Worm (Caenorhabditis elegans) whole organism, midembryonic: ENCODE data around the gene bmy-1.

Source experiments
- T22C8.4 ChIP-seq: fragments of 200-800 bp; sonication (Bioruptor generic); IDR thresholded peaks from 2 replicates; pipeline ENCODE4 v1.3.6; 2022; ENCODE audit warnings: missing genetic modification characterization, missing compliant biosample characterization
- cog-1 ChIP-seq: sonication (generic microtip); optimal IDR thresholded peaks from 2 replicates; lab custom pipeline; 2016; ENCODE audit warnings: missing genetic modification characterization, missing compliant biosample characterization
- flt-1 ChIP-seq: fragments of 200-800 bp; sonication (Bioruptor generic); IDR thresholded peaks from 2 replicates; pipeline ENCODE4 v1.3.6; 2022; ENCODE audit warnings: missing genetic modification characterization, missing compliant biosample characterization
- klf-2 ChIP-seq: fragments of 200-800 bp; sonication (Bioruptor generic); conservative IDR thresholded peaks from 2 replicates; pipeline ENCODE4 v1.3.6; 2022; ENCODE audit warnings: missing genetic modification reagents, missing genetic modification characterization, missing compliant biosample characterization
- med-1 ChIP-seq: sonication (generic microtip); optimal IDR thresholded peaks from 2 replicates; lab custom pipeline; 2017; ENCODE audit warnings: missing genetic modification characterization, mild to moderate bottlenecking, missing compliant biosample characterization, antibody characterized with exemption, missing genetic modification reagents; ENCODE audit not compliant: insufficient read depth
- ref-1 ChIP-seq: fragments of 200-800 bp; sonication (Bioruptor generic); conservative IDR thresholded peaks from 2 replicates; pipeline ENCODE4 v1.3.6; 2022; ENCODE audit warnings: missing genetic modification reagents, missing genetic modification characterization, missing compliant biosample characterization
- tab-1 ChIP-seq: fragments of 200-800 bp; sonication (Bioruptor generic); IDR thresholded peaks from 2 replicates; pipeline ENCODE4 v1.3.6; 2022; ENCODE audit warnings: missing genetic modification characterization, missing compliant biosample characterization
- ztf-23 ChIP-seq: fragments of 200-800 bp; sonication (Bioruptor generic); IDR thresholded peaks from 2 replicates; pipeline ENCODE4 v1.3.6; 2022; ENCODE audit warnings: missing genetic modification reagents, missing genetic modification characterization, missing compliant biosample characterization
- ztf-29 ChIP-seq: fragments of 200-800 bp; sonication (Bioruptor generic); IDR thresholded peaks from 2 replicates; pipeline ENCODE4 v1.3.6; 2022; ENCODE audit warnings: missing genetic modification reagents, missing genetic modification characterization, missing compliant biosample characterization

bmy-1 gene

DNA sequence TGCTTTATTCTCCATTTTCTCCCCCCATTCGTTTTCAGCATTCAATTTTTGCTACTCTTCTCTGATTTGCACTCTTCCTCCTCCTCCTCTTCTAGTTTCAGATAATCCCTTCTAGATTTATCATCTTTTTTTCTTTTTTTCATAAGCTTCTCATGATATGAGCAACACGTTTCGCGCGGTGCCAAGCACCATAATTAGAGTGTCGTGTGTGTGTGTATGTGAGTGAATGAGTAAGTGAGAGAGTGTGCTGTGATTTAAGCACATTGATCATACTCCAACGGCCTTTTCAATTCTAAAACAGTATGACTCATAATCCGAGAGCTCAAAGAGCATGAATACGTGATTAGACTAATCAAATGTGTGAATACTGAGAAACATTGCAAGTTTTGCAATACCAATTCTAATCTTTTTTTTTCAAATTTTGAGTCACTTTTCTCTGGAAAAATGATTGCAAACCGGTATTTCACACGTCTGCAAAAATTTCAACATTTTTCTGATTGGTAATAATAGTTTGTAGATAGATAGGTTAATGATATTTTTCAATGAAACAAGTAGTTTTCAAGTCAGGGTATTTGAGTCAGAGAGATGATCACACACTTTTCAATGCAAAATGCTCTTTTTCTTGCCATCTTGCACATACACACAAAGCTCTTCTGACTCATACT is 23.0 kb upstream of the bmy-1 start:
- no peak for TF ChIP-seq ref-1
- no peak for TF ChIP-seq flt-1 (GFP tag; lab: Robert Waterston, UW)
- no peak for TF ChIP-seq T22C8.4
- TF ChIP-seq tab-1, result no peak
- no peak for TF ChIP-seq ztf-23
- TF ChIP-seq klf-2 (GFP tag; lab: Robert Waterston, UW), result no peak
- TF ChIP-seq med-1 (GFP tag; lab: Kevin White, UChicago), result no peak
- no peak for TF ChIP-seq ztf-29 (GFP tag; lab: Robert Waterston, UW)
- no peak for TF ChIP-seq cog-1 (tag; lab: Kevin White, UChicago)

ce11 chrII:5336035-5336376 is 22.5 kb upstream of the bmy-1 start:
- TF ChIP-seq flt-1 (GFP tag; lab: Robert Waterston, UW), result 0 out of 2 replicates have a peak, but pooled peaks have one; percentile 8
- no peak for TF ChIP-seq tab-1
- no peak for TF ChIP-seq klf-2 (GFP tag; lab: Robert Waterston, UW)
- no peak for TF ChIP-seq med-1 (GFP tag; lab: Kevin White, UChicago)
- TF ChIP-seq T22C8.4, result no peak
- peak; percentile 63; the same call in 1 of the 2 replicates for TF ChIP-seq ztf-23
- no peak for TF ChIP-seq cog-1 (tag; lab: Kevin White, UChicago)
- no peak for TF ChIP-seq ref-1
- TF ChIP-seq ztf-29 (GFP tag; lab: Robert Waterston, UW), result 0 out of 2 replicates have a peak, but pooled peaks have one; percentile 42

- TF ChIP-seq T22C8.4 (no peak), cog-1 (tag; lab: Kevin White, UChicago) (peak; percentile 18)
Measured at ce11 chrII:5336660-5337494, 21.6 kb upstream of the bmy-1 start.

DNA sequence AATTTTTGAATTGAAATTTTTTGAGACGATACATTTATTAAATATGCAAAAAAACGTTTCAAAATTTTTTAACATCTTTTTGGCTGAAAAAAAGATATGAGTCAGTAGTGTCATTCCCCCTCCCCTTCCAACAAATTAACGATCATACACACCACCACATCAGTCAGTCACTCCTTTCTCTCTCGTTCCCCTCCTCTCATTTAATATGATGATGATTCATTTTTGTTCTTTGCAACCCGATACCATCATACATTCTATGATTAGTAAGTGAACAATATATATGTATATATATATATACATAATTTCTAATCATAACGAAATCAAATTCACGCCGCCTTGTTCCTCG is 21.0 kb upstream of the bmy-1 start:
- TF ChIP-seq klf-2 (GFP tag; lab: Robert Waterston, UW), result no peak

DNA sequence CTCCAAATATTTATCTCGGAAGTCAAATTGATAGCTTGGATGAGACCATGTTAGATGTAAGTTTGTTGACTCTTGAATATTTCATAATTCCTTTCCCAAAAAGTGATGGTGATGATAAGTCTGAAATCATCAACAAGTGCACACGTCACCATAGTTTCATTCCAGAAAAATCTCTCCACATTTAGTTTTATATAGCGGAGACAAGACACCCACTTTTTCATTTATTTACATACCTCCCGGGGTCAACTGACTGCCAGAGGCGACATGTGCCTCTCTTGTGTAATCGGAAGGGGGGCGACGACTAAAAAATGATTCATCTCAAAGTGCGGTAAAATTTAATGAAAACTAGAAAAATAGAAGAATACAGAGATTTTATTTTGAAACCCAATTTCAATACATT is 20.2 kb upstream of the bmy-1 start:
- no peak for TF ChIP-seq ref-1
- TF ChIP-seq klf-2 (GFP tag; lab: Robert Waterston, UW), result no peak
- TF ChIP-seq flt-1 (GFP tag; lab: Robert Waterston, UW), result no peak
- no peak for TF ChIP-seq ztf-29 (GFP tag; lab: Robert Waterston, UW)
- TF ChIP-seq tab-1, result no peak
- no peak for TF ChIP-seq T22C8.4
- no peak for TF ChIP-seq cog-1 (tag; lab: Kevin White, UChicago)
- TF ChIP-seq med-1 (GFP tag; lab: Kevin White, UChicago), result no peak
- no peak for TF ChIP-seq ztf-23

DNA sequence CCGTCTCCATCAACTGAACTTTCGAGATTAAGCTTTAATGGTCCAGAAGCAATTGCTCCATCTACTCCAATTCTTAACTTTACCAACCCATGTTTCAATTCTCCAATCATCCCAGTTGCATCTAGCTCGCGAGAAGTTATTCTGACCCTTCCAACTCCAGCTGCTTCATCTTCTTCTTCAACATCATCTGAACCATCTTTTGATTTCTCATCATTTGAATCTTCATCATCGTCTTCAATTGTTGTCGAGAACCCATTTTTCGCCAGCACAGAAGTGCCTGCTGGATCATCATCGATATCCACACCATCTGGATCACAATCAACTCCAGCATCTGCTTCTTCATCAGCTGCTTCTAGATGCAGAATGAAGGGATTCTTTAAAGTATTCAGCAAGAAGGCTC is 18.9 kb upstream of the bmy-1 start:
- TF ChIP-seq cog-1 (tag; lab: Kevin White, UChicago) (no peak), tab-1 (no peak), ztf-29 (GFP tag; lab: Robert Waterston, UW) (no peak), ref-1 (no peak), med-1 (GFP tag; lab: Kevin White, UChicago) (no peak), klf-2 (GFP tag; lab: Robert Waterston, UW) (no peak), ztf-23 (no peak), T22C8.4 (no peak), flt-1 (GFP tag; lab: Robert Waterston, UW) (no peak)

DNA sequence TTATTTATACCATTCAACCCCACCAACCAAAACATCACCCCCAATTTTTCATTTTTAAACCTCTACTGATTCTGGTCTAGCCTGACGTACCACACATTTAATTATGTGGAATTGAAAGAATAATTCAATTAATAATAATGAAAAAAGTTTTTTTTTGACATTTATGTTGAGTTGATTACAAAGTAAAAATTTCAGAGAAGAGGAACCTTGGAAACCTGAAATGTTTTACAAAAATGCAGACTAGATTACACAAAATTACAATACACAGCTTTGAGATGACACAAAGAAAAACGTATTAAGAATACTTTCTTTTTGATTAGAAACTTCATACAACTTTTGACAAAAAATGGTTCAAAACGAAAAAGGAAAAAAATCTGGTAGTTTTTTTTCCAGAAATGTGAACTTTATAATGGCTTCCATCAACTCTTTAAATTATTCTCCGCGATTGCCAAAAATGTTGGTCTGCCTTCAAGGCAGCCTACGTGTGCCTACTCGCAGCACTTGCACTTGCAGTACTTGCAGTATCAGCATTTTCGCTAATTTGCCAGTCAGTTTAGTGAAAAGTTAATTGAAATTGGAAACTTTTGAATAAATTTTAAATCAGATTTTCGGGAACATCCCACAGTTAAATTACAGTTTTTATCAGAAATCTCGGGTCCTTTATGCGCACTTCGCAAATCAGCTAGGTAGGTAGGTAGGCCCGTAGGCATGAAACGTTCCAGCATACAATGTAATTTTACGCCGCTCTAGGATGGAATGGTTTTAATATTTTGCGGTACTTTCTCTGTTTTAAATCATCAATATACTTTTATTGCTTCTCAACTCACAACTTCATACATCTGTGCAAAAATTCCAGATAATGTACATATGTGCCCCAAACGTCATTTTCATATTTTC is 17.6 kb upstream of the bmy-1 start:
- no peak for TF ChIP-seq T22C8.4
- no peak for TF ChIP-seq klf-2 (GFP tag; lab: Robert Waterston, UW)
- no peak for TF ChIP-seq ref-1
- TF ChIP-seq cog-1 (tag; lab: Kevin White, UChicago), result no peak
- no peak for TF ChIP-seq tab-1
- no peak for TF ChIP-seq flt-1 (GFP tag; lab: Robert Waterston, UW)
- no peak for TF ChIP-seq ztf-23
- TF ChIP-seq med-1 (GFP tag; lab: Kevin White, UChicago), result no peak
- no peak for TF ChIP-seq ztf-29 (GFP tag; lab: Robert Waterston, UW)

DNA sequence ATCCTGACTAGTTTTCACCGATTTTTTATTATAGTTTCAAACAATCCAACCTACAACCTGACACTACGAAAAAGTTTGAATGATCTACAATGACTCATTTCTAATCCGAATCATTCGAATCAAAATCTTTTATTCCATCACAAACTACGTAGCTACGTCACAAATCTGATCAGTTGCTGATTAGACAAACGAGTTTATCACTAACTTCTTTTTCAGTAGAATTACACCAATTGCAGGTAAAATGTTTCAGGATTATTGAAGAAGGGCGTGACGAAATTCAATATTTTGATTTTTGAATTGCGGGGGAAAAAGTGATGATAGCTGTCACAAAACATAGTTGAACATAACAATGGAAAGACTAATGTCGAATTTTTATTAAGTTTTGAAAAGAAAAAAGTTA is 16.9 kb upstream of the bmy-1 start:
- TF ChIP-seq ztf-23, result no peak
- TF ChIP-seq ref-1, result no peak
- TF ChIP-seq cog-1 (tag; lab: Kevin White, UChicago), result no peak
- no peak for TF ChIP-seq ztf-29 (GFP tag; lab: Robert Waterston, UW)
- TF ChIP-seq tab-1, result no peak
- TF ChIP-seq med-1 (GFP tag; lab: Kevin White, UChicago), result no peak
- TF ChIP-seq T22C8.4, result no peak
- TF ChIP-seq klf-2 (GFP tag; lab: Robert Waterston, UW), result no peak
- no peak for TF ChIP-seq flt-1 (GFP tag; lab: Robert Waterston, UW)

ce11 chrII:5342412-5342811 is 16.1 kb upstream of the bmy-1 start:
- TF ChIP-seq T22C8.4 (no peak), ztf-23 (no peak), med-1 (GFP tag; lab: Kevin White, UChicago) (no peak), klf-2 (GFP tag; lab: Robert Waterston, UW) (no peak), tab-1 (no peak), cog-1 (tag; lab: Kevin White, UChicago) (no peak), ztf-29 (GFP tag; lab: Robert Waterston, UW) (no peak)
